Worm (Caenorhabditis elegans): ENCODE data around the gene odr-7.

- TF ChIP-seq elt-3 (tag; optimal IDR thresholded peaks at IDR 0.05), result no peak
- no peak for TF ChIP-seq unc-39 (tag; optimal IDR thresholded peaks at IDR 0.05)
- no peak for TF ChIP-seq pha-4 (tag; optimal IDR thresholded peaks at IDR 0.05)
- no peak for TF ChIP-seq unc-62 (GFP tag; optimal IDR thresholded peaks at IDR 0.05)
- no peak for TF ChIP-seq ceh-83 (GFP tag; optimal IDR thresholded peaks at IDR 0.05)
- TF ChIP-seq nhr-237 (tag; optimal IDR thresholded peaks at IDR 0.05), result no peak
- TF ChIP-seq snpc-4 (tag; optimal IDR thresholded peaks at IDR 0.05), result no peak
- no peak for TF ChIP-seq nhr-76 (tag; optimal IDR thresholded peaks at IDR 0.05)
- TF ChIP-seq mep-1 (tag; optimal IDR thresholded peaks at IDR 0.05), result no peak
- no peak for TF ChIP-seq unc-120 (tag; optimal IDR thresholded peaks at IDR 0.05; ENCODE audit: poor library complexity, severe bottlenecking)
- no peak for TF ChIP-seq lin-32 (GFP tag; optimal IDR thresholded peaks at IDR 0.05)
These were observed 2.0 kb upstream of the odr-7 start, which contains the start of gene T18D3.5 for ce11 chrX:12463504-12463903.

Data from whole organism, mixed stage, embryonic.